Worm (Caenorhabditis elegans): Measurements from ENCODE around the gene ceh-62.

Gene ceh-62

ce11 chrII:10819928-10820423 is 14.4 kb downstream of the ceh-62 start, which contains the start of gene R06F6.8 (continued):
- TF ChIP-seq lin-13 (GFP tag; optimal IDR thresholded peaks at IDR 0.05) (no peak), lin-35 (GFP tag; optimal IDR thresholded peaks at IDR 0.05) (peak; percentile 34 to 62), nhr-77 (tag; optimal IDR thresholded peaks at IDR 0.05) (no peak), F16B12.6 (tag; optimal IDR thresholded peaks at IDR 0.05) (peak; percentile 32)

DNA sequence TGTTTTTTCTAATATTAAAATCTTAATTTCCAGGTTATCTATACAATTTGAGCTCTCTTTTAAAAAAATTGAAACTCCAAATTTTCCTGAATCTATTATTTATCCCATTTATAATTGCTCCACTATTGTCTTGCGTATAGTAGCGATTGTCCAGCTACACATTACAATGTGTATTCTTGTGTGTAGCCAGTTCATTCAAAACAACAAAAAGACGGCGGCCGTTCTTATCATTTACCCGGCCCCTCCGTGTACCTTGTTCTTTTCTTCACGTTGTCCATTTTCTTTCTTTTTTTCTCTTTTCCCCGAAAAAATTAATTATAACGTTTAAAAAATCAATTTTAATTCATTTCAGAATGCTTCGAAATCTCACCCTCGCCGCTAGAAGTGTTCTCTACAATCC is 15.1 kb downstream of the ceh-62 start, which contains the start of gene ech-4:
ech-4 (plus strand) TSS at position 353 of the 400 bp plus-strand sequence.
- peak in 1 of 2 experiments; percentile 15 for TF ChIP-seq lin-35 (GFP tag; optimal IDR thresholded peaks at IDR 0.05)
- TF ChIP-seq aly-2 (tag; optimal IDR thresholded peaks at IDR 0.05), result no peak
- no peak for TF ChIP-seq fos-1 (tag; optimal IDR thresholded peaks at IDR 0.05)
- TF ChIP-seq blmp-1 (tag; optimal IDR thresholded peaks at IDR 0.05), result peak; percentile 16

ce11 chrII:10824046-10824445 is 18.5 kb downstream of the ceh-62 start, which contains the start of the genes R06F6.12 and mix-1:
R06F6.12 (minus strand) TSS chrII:10824081.
mix-1 (plus strand) TSS chrII:10824246.
- TF ChIP-seq ztf-11 (tag; optimal IDR thresholded peaks at IDR 0.05) (no peak), C04F5.9 (tag; optimal IDR thresholded peaks at IDR 0.05) (peak; percentile 78), aha-1 (tag; optimal IDR thresholded peaks at IDR 0.05) (no peak), zag-1 (tag; optimal IDR thresholded peaks at IDR 0.05) (no peak), ceh-90 (tag; optimal IDR thresholded peaks at IDR 0.05) (no peak), nhr-19 (GFP tag; conservative IDR thresholded peaks at IDR 0.05) (peak; percentile 37; the same call in 1 of the 2 replicates), rnt-1 (tag; optimal IDR thresholded peaks at IDR 0.05) (peak; percentile 80), fkh-10 (GFP tag; optimal IDR thresholded peaks at IDR 0.05) (no peak), ama-1 (optimal IDR thresholded peaks at IDR 0.05) (no peak), efl-3 (GFP tag; optimal IDR thresholded peaks at IDR 0.05) (no peak), efl-1 (optimal IDR thresholded peaks at IDR 0.05) (peak; percentile 80 to 89), efl-1 (GFP tag; optimal IDR thresholded peaks at IDR 0.05 in 1 of 2) (peak; percentile 86 to 98), C34B4.2 (tag; optimal IDR thresholded peaks at IDR 0.05) (no peak), tbx-2 (tag; optimal IDR thresholded peaks at IDR 0.05) (peak; percentile 44), mef-2 (tag; optimal IDR thresholded peaks at IDR 0.05) (no peak), mep-1 (tag; optimal IDR thresholded peaks at IDR 0.05) (peak; percentile 86), elt-3 (tag; optimal IDR thresholded peaks at IDR 0.05) (peak in 1 of 6 experiments; percentile 15), Y116A8C.19 (tag; optimal IDR thresholded peaks at IDR 0.05; ENCODE audit: borderline replicate concordance) (no peak), egl-13 (tag; optimal IDR thresholded peaks at IDR 0.05) (no peak), nhr-84 (tag; optimal IDR thresholded peaks at IDR 0.05) (no peak), nhr-28 (tag; optimal IDR thresholded peaks at IDR 0.05) (no peak), alr-1 (tag; optimal IDR thresholded peaks at IDR 0.05; ENCODE audit: borderline replicate concordance) (no peak), unc-86 (tag; optimal IDR thresholded peaks at IDR 0.05) (peak; percentile 24), irx-1 (tag; optimal IDR thresholded peaks at IDR 0.05) (peak; percentile 9), unc-62 (GFP tag; optimal IDR thresholded peaks at IDR 0.05) (no peak), C16A3.4 (tag; optimal IDR thresholded peaks at IDR 0.05) (peak; percentile 55), nhr-85 (tag) (peak; percentile 70), lin-35 (GFP tag; optimal IDR thresholded peaks at IDR 0.05) (peak; percentile 79 to 92), lin-15B (tag; optimal IDR thresholded peaks at IDR 0.05) (peak; percentile 47), fkh-4 (tag; optimal IDR thresholded peaks at IDR 0.05; ENCODE audit: borderline replicate concordance) (no peak), ceh-82 (tag; optimal IDR thresholded peaks at IDR 0.05) (peak; percentile 49 to 60 (median 50)), swsn-7 (tag; optimal IDR thresholded peaks at IDR 0.05) (peak; percentile 52), lin-39 (tag; optimal IDR thresholded peaks at IDR 0.05) (no peak), nhr-71 (tag; optimal IDR thresholded peaks at IDR 0.05) (peak; percentile 73), zip-4 (GFP tag; optimal IDR thresholded peaks at IDR 0.05) (no peak), lin-13 (GFP tag; optimal IDR thresholded peaks at IDR 0.05) (peak; percentile 49), pag-3 (tag; optimal IDR thresholded peaks at IDR 0.05; ENCODE audit: borderline replicate concordance, insufficient read depth) (no peak), skn-1 (tag; optimal IDR thresholded peaks at IDR 0.05) (peak; percentile 25), nhr-90 (tag; optimal IDR thresholded peaks at IDR 0.05; ENCODE audit: poor library complexity) (peak; percentile 18), hlh-4 (tag; optimal IDR thresholded peaks at IDR 0.05) (no peak), dpl-1 (GFP tag; optimal IDR thresholded peaks at IDR 0.05) (peak; percentile 84 to 89 (median 89)), nhr-77 (tag; optimal IDR thresholded peaks at IDR 0.05) (no peak), aly-2 (tag; optimal IDR thresholded peaks at IDR 0.05) (peak; percentile 36), ces-1 (GFP tag; optimal IDR thresholded peaks at IDR 0.05) (no peak), ceh-88 (GFP tag; IDR thresholded peaks at IDR 0.05) (no peak)
